Fruit fly (Drosophila melanogaster) Kc167 (cell line): Measurements from ENCODE around the gene Nprl3.

Experiments
- h ChIP-seq: fragments of >200 bp; optimal IDR thresholded peaks from 3 replicates; lab custom pipeline; 2018; ENCODE audit warnings: missing external identifiers
- psq ChIP-seq: fragments of >200 bp; optimal IDR thresholded peaks from 2 replicates; lab custom pipeline; 2017; ENCODE audit warnings: missing external identifiers

dm6 chr3L:13987578-13987977 lies 14.1 kb downstream of the Nprl3 start, which contains the start of gene CG9040:
- TF ChIP-seq psq = no peak
- TF ChIP-seq h (lab: Kevin White, UChicago) = no peak
